Worm (Caenorhabditis elegans): Measurements from ENCODE around the gene tbb-4.

The tbb-4 gene

ce11 chrX:9431002-9431482 lies 5.7 kb downstream of the tbb-4 start, which contains the start of gene B0272.3:
B0272.3 (plus strand) TSS chrX:9431432.
- TF ChIP-seq ceh-28 (tag; optimal IDR thresholded peaks at IDR 0.05): peak; percentile 55
- peak; percentile 61 for TF ChIP-seq jun-1 (tag; optimal IDR thresholded peaks at IDR 0.05)
- no peak for TF ChIP-seq fos-1 (tag; optimal IDR thresholded peaks at IDR 0.05)
- TF ChIP-seq egl-5 (tag; optimal IDR thresholded peaks at IDR 0.05): no peak
- TF ChIP-seq mdl-1 (tag; optimal IDR thresholded peaks at IDR 0.05): no peak
- no peak for TF ChIP-seq R02D3.7 (tag; optimal IDR thresholded peaks at IDR 0.05)
- no peak for TF ChIP-seq lin-39 (tag; optimal IDR thresholded peaks at IDR 0.05)
- TF ChIP-seq hmg-11 (tag; optimal IDR thresholded peaks at IDR 0.05): no peak
- TF ChIP-seq lin-15B (tag; optimal IDR thresholded peaks at IDR 0.05): peak; percentile 31
- no peak for TF ChIP-seq tbx-2 (tag; optimal IDR thresholded peaks at IDR 0.05)
- no peak for TF ChIP-seq nhr-28 (tag; optimal IDR thresholded peaks at IDR 0.05)
- peak; percentile 26 for TF ChIP-seq nfya-1 (tag; optimal IDR thresholded peaks at IDR 0.05; ENCODE audit: insufficient read depth)
- peak; percentile 1 for TF ChIP-seq nhr-43 (tag; optimal IDR thresholded peaks at IDR 0.05; ENCODE audit: poor library complexity, severe bottlenecking)
- TF ChIP-seq nhr-23 (tag; optimal IDR thresholded peaks at IDR 0.05): peak; percentile 74
- TF ChIP-seq fkh-2 (tag; optimal IDR thresholded peaks at IDR 0.05): no peak
- TF ChIP-seq elt-1 (tag; optimal IDR thresholded peaks at IDR 0.05): no peak
- TF ChIP-seq elt-3 (tag; optimal IDR thresholded peaks at IDR 0.05): peak in 1 of 3 experiments; percentile 33
- no peak for TF ChIP-seq aly-2 (tag; optimal IDR thresholded peaks at IDR 0.05)
- no peak for TF ChIP-seq nhr-76 (tag; optimal IDR thresholded peaks at IDR 0.05)
- TF ChIP-seq ceh-9 (tag; optimal IDR thresholded peaks at IDR 0.05): no peak
- TF ChIP-seq daf-12 (tag; optimal IDR thresholded peaks at IDR 0.05): no peak
- TF ChIP-seq ceh-16 (tag; optimal IDR thresholded peaks at IDR 0.05): no peak
- TF ChIP-seq elt-2 (tag; optimal IDR thresholded peaks at IDR 0.05): peak; percentile 86
- TF ChIP-seq pha-4 (tag; optimal IDR thresholded peaks at IDR 0.05): peak; percentile 71
- TF ChIP-seq ceh-82 (tag; optimal IDR thresholded peaks at IDR 0.05): no peak
- peak; percentile 84 for TF ChIP-seq pqm-1 (tag; optimal IDR thresholded peaks at IDR 0.05)
- no peak for TF ChIP-seq unc-62 (GFP tag; optimal IDR thresholded peaks at IDR 0.05)

ce11 chrX:9428059-9428458 lies 8.6 kb downstream of the tbb-4 start, which contains the start of gene B0272.4:
B0272.4 (plus strand) TSS chrX:9428431.
- no peak for TF ChIP-seq nhr-11 (tag; optimal IDR thresholded peaks at IDR 0.05)
- no peak for TF ChIP-seq fos-1 (tag; optimal IDR thresholded peaks at IDR 0.05)
- no peak for TF ChIP-seq elt-1 (tag; optimal IDR thresholded peaks at IDR 0.05)
- no peak for TF ChIP-seq ztf-4 (tag; optimal IDR thresholded peaks at IDR 0.05)
- no peak for TF ChIP-seq egl-27 (tag; optimal IDR thresholded peaks at IDR 0.05)
- TF ChIP-seq sea-2 (GFP tag; optimal IDR thresholded peaks at IDR 0.05): no peak
- no peak for TF ChIP-seq nhr-67 (tag; optimal IDR thresholded peaks at IDR 0.05)
- TF ChIP-seq nhr-25 (tag; optimal IDR thresholded peaks at IDR 0.05): no peak
- no peak for TF ChIP-seq eor-1 (tag; optimal IDR thresholded peaks at IDR 0.05)
- no peak for TF ChIP-seq daf-12 (tag; optimal IDR thresholded peaks at IDR 0.05)
- no peak for TF ChIP-seq nhr-23 (tag; optimal IDR thresholded peaks at IDR 0.05)
- TF ChIP-seq nhr-77 (tag; optimal IDR thresholded peaks at IDR 0.05): no peak
- no peak for TF ChIP-seq elt-3 (tag; optimal IDR thresholded peaks at IDR 0.05)
- TF ChIP-seq pqm-1 (tag; optimal IDR thresholded peaks at IDR 0.05): peak; percentile 97
- TF ChIP-seq ztf-11 (tag; optimal IDR thresholded peaks at IDR 0.05): no peak
- no peak for TF ChIP-seq aly-2 (tag; optimal IDR thresholded peaks at IDR 0.05)
- TF ChIP-seq tbx-2 (tag; optimal IDR thresholded peaks at IDR 0.05): no peak
- no peak for TF ChIP-seq nhr-12 (tag; optimal IDR thresholded peaks at IDR 0.05)
- TF ChIP-seq pha-4 (tag; optimal IDR thresholded peaks at IDR 0.05): peak; percentile 9
- no peak for TF ChIP-seq snpc-4 (tag; optimal IDR thresholded peaks at IDR 0.05)
- no peak for TF ChIP-seq hmg-11 (tag; optimal IDR thresholded peaks at IDR 0.05)
- no peak for TF ChIP-seq ama-1 (optimal IDR thresholded peaks at IDR 0.05)
- TF ChIP-seq lsy-12 (tag; optimal IDR thresholded peaks at IDR 0.05): no peak
- no peak for TF ChIP-seq nhr-43 (tag; optimal IDR thresholded peaks at IDR 0.05; ENCODE audit: poor library complexity, severe bottlenecking)
- TF ChIP-seq R02D3.7 (tag; optimal IDR thresholded peaks at IDR 0.05): no peak
- TF ChIP-seq skn-1 (tag; optimal IDR thresholded peaks at IDR 0.05): peak; percentile 45
- TF ChIP-seq nhr-237 (tag; optimal IDR thresholded peaks at IDR 0.05): no peak
- TF ChIP-seq ceh-28 (tag; optimal IDR thresholded peaks at IDR 0.05): peak; percentile 16
- no peak for TF ChIP-seq unc-62 (GFP tag; optimal IDR thresholded peaks at IDR 0.05)
- peak; percentile 93 for TF ChIP-seq elt-2 (tag; optimal IDR thresholded peaks at IDR 0.05)
- no peak for TF ChIP-seq nhr-28 (tag; optimal IDR thresholded peaks at IDR 0.05)
- TF ChIP-seq fkh-10 (GFP tag; optimal IDR thresholded peaks at IDR 0.05): no peak
- TF ChIP-seq nfya-1 (tag; optimal IDR thresholded peaks at IDR 0.05; ENCODE audit: insufficient read depth): no peak
- TF ChIP-seq lin-15B (tag; optimal IDR thresholded peaks at IDR 0.05): no peak
- TF ChIP-seq lin-39 (tag; optimal IDR thresholded peaks at IDR 0.05): no peak
- TF ChIP-seq zag-1 (tag; optimal IDR thresholded peaks at IDR 0.05): no peak
- no peak for TF ChIP-seq ceh-82 (tag; optimal IDR thresholded peaks at IDR 0.05)
